Worm (Caenorhabditis elegans) whole organism, late embryonic: ENCODE results near the gene C17G10.7.

Experiments
- C08G9.2 ChIP-seq: sonication (generic microtip); optimal IDR thresholded peaks from 2 replicates; lab custom pipeline; 2016; ENCODE audit warnings: mild to moderate bottlenecking, missing genetic modification characterization, moderate library complexity, missing compliant biosample characterization
- K02D7.2 ChIP-seq: sonication (generic microtip); optimal IDR thresholded peaks from 2 replicates; lab custom pipeline; 2017; ENCODE audit warnings: mild to moderate bottlenecking, missing genetic modification characterization, missing compliant biosample characterization
- K09A11.1 ChIP-seq: sonication (generic microtip); optimal IDR thresholded peaks from 2 replicates; lab custom pipeline; 2017; ENCODE audit warnings: antibody characterized with exemption, mild to moderate bottlenecking, missing genetic modification characterization, missing compliant biosample characterization; ENCODE audit not compliant: insufficient read depth
- Y22D7AL.16 ChIP-seq: sonication (generic microtip); optimal IDR thresholded peaks from 2 replicates; lab custom pipeline; 2016; ENCODE audit warnings: missing genetic modification characterization, missing compliant biosample characterization
- ahr-1 ChIP-seq: sonication (generic microtip); optimal IDR thresholded peaks from 2 replicates; lab custom pipeline; 2016; ENCODE audit warnings: missing genetic modification characterization, missing compliant biosample characterization
- ceh-14 ChIP-seq: sonication (generic microtip); optimal IDR thresholded peaks from 2 replicates; lab custom pipeline; 2016; ENCODE audit warnings: missing genotype, missing genetic modification characterization, missing compliant biosample characterization
- ceh-19 ChIP-seq: fragments of 200-800 bp; sonication (Bioruptor generic); optimal IDR thresholded peaks from 2 replicates; lab custom pipeline; 2018; ENCODE audit warnings: mild to moderate bottlenecking, missing genetic modification characterization, missing compliant biosample characterization
- ceh-24 ChIP-seq: sonication (generic microtip); optimal IDR thresholded peaks from 2 replicates; lab custom pipeline; 2016; ENCODE audit warnings: mild to moderate bottlenecking, missing genetic modification characterization, missing compliant biosample characterization
- ceh-30 ChIP-seq: fragments of 150-350 bp; optimal IDR thresholded peaks from 2 replicates; lab custom pipeline; 2014; ENCODE audit warnings: missing biosample characterization, missing genetic modification characterization
- ceh-31 ChIP-seq: sonication (generic microtip); optimal IDR thresholded peaks from 2 replicates; lab custom pipeline; 2016; ENCODE audit warnings: missing genetic modification characterization, missing compliant biosample characterization
- ceh-34 ChIP-seq: sonication (generic microtip); optimal IDR thresholded peaks from 2 replicates; lab custom pipeline; 2016; ENCODE audit warnings: mild to moderate bottlenecking, missing genetic modification characterization, missing compliant biosample characterization
- ceh-45 ChIP-seq: fragments of 200-800 bp; sonication (Bioruptor generic); IDR thresholded peaks from 2 replicates; pipeline ENCODE4 v1.3.6; 2022; ENCODE audit warnings: missing genetic modification reagents, missing genetic modification characterization, missing compliant biosample characterization
- ceh-48 ChIP-seq: sonication (generic microtip); optimal IDR thresholded peaks from 2 replicates; lab custom pipeline; 2016; ENCODE audit warnings: missing genetic modification characterization, inconsistent platforms, missing compliant biosample characterization
- che-1 ChIP-seq: sonication (generic microtip); optimal IDR thresholded peaks from 2 replicates; lab custom pipeline; 2016; ENCODE audit warnings: mild to moderate bottlenecking, missing genetic modification characterization, missing compliant biosample characterization
- dmd-4 ChIP-seq: sonication (generic microtip); optimal IDR thresholded peaks from 2 replicates; lab custom pipeline; 2016; ENCODE audit warnings: borderline replicate concordance, missing genetic modification characterization, missing compliant biosample characterization
- dve-1 ChIP-seq: sonication (generic microtip); optimal IDR thresholded peaks from 2 replicates; lab custom pipeline; 2017; ENCODE audit warnings: antibody characterized with exemption, mild to moderate bottlenecking, missing genetic modification characterization, missing compliant biosample characterization
- elt-2 ChIP-seq: sonication (generic microtip); optimal IDR thresholded peaks from 2 replicates; lab custom pipeline; 2016; ENCODE audit warnings: missing genetic modification reagents, missing genetic modification characterization, missing compliant biosample characterization
- eyg-1 ChIP-seq: sonication (generic microtip); optimal IDR thresholded peaks from 2 replicates; lab custom pipeline; 2016; ENCODE audit warnings: missing genotype, missing genetic modification characterization, missing compliant biosample characterization
- fax-1 ChIP-seq: sonication (generic microtip); optimal IDR thresholded peaks from 2 replicates; lab custom pipeline; 2016; ENCODE audit warnings: missing genotype, missing genetic modification characterization, missing compliant biosample characterization
- fkh-6 ChIP-seq: sonication (generic microtip); optimal IDR thresholded peaks from 2 replicates; lab custom pipeline; 2016; ENCODE audit warnings: missing genetic modification characterization, missing compliant biosample characterization
- hlh-13 ChIP-seq: fragments of 200-800 bp; sonication (Bioruptor generic); optimal IDR thresholded peaks from 2 replicates; lab custom pipeline; 2018; ENCODE audit warnings: mild to moderate bottlenecking, missing genetic modification characterization, missing compliant biosample characterization
- hlh-15 ChIP-seq: sonication (generic microtip); optimal IDR thresholded peaks from 2 replicates; lab custom pipeline; 2016; ENCODE audit warnings: missing genetic modification characterization, missing compliant biosample characterization
- hlh-30 ChIP-seq: sonication (generic microtip); optimal IDR thresholded peaks from 2 replicates; lab custom pipeline; 2017; ENCODE audit warnings: antibody characterized with exemption, missing genetic modification characterization, missing compliant biosample characterization; ENCODE audit not compliant: insufficient read depth
- hlh-6 ChIP-seq: sonication (generic microtip); optimal IDR thresholded peaks from 2 replicates; lab custom pipeline; 2016; ENCODE audit warnings: missing genotype, missing genetic modification characterization, missing compliant biosample characterization
- hlh-8 ChIP-seq: sonication (generic microtip); optimal IDR thresholded peaks from 2 replicates; lab custom pipeline; 2016; ENCODE audit warnings: missing genotype, missing genetic modification characterization, missing compliant biosample characterization
- lim-6 ChIP-seq: sonication (generic microtip); optimal IDR thresholded peaks from 2 replicates; lab custom pipeline; 2016; ENCODE audit warnings: missing genetic modification characterization, missing compliant biosample characterization
- lin-11 ChIP-seq: fragments of 200-800 bp; sonication (Bioruptor generic); optimal IDR thresholded peaks from 2 replicates; lab custom pipeline; 2018; ENCODE audit warnings: mild to moderate bottlenecking, missing genetic modification characterization, missing compliant biosample characterization
- mec-3 ChIP-seq: sonication (generic microtip); optimal IDR thresholded peaks from 2 replicates; lab custom pipeline; 2016; ENCODE audit warnings: borderline replicate concordance, missing genetic modification characterization, missing compliant biosample characterization
- nhr-232 ChIP-seq: sonication (generic microtip); optimal IDR thresholded peaks from 2 replicates; lab custom pipeline; 2016; ENCODE audit warnings: missing genetic modification characterization, missing compliant biosample characterization
- npax-4 ChIP-seq: sonication (generic microtip); optimal IDR thresholded peaks from 2 replicates; lab custom pipeline; 2016; ENCODE audit warnings: missing genetic modification characterization, missing compliant biosample characterization
- pat-9 ChIP-seq: fragments of 200-800 bp; sonication (Bioruptor generic); optimal IDR thresholded peaks from 2 replicates; lab custom pipeline; 2018; ENCODE audit warnings: mild to moderate bottlenecking, missing genetic modification characterization, moderate library complexity, missing compliant biosample characterization
- pha-2 ChIP-seq: sonication (generic microtip); optimal IDR thresholded peaks from 2 replicates; lab custom pipeline; 2017; ENCODE audit warnings: mild to moderate bottlenecking, missing genetic modification characterization, missing compliant biosample characterization
- pros-1 ChIP-seq: fragments of 150-350 bp; optimal IDR thresholded peaks from 2 replicates; lab custom pipeline; 2014; ENCODE audit warnings: missing biosample characterization, missing genetic modification reagents, missing genetic modification characterization
- ref-2 ChIP-seq: sonication (generic microtip); optimal IDR thresholded peaks from 2 replicates; lab custom pipeline; 2016; ENCODE audit warnings: missing genetic modification characterization, missing compliant biosample characterization
- rnt-1 ChIP-seq: sonication (generic microtip); optimal IDR thresholded peaks from 2 replicates; lab custom pipeline; 2016; ENCODE audit warnings: missing genetic modification characterization, missing compliant biosample characterization
- sox-2 ChIP-seq: fragments of 200-800 bp; sonication (Bioruptor generic); IDR thresholded peaks from 2 replicates; pipeline ENCODE4 v1.3.6; 2022; ENCODE audit warnings: missing genetic modification reagents, missing genetic modification characterization, missing compliant biosample characterization
- sox-4 ChIP-seq: sonication (generic microtip); optimal IDR thresholded peaks from 2 replicates; lab custom pipeline; 2017; ENCODE audit warnings: mild to moderate bottlenecking, missing genetic modification characterization, inconsistent platforms, missing compliant biosample characterization
- syd-9 ChIP-seq: sonication (generic microtip); optimal IDR thresholded peaks from 2 replicates; lab custom pipeline; 2016; ENCODE audit warnings: mild to moderate bottlenecking, missing genetic modification characterization, moderate library complexity, missing compliant biosample characterization
- tbx-2 ChIP-seq: sonication (generic microtip); optimal IDR thresholded peaks from 2 replicates; lab custom pipeline; 2016; ENCODE audit warnings: missing genetic modification characterization, missing compliant biosample characterization
- ttx-3 ChIP-seq: sonication (generic microtip); optimal IDR thresholded peaks from 2 replicates; lab custom pipeline; 2016; ENCODE audit warnings: missing genetic modification reagents, missing genetic modification characterization, missing compliant biosample characterization
- unc-3 ChIP-seq, 2 experiments: fragments of 200-800 bp in 1 of 2; sonication (Bioruptor generic) in 1 of 2; sonication (generic microtip) in 1 of 2; conservative IDR thresholded peaks in 1 of 2; optimal IDR thresholded peaks in 1 of 2; 2 replicates each; pipeline versions ENCODE4 v1.3.6 to Lab custom; 2016 to 2022; ENCODE audit warnings: missing compliant biosample characterization in 2 of 2, missing genetic modification characterization in 2 of 2, missing genetic modification reagents in 1 of 2
- ztf-16 ChIP-seq: sonication (generic microtip); optimal IDR thresholded peaks from 2 replicates; lab custom pipeline; 2017; ENCODE audit warnings: missing genetic modification characterization, missing compliant biosample characterization

Gene C17G10.7

DNA sequence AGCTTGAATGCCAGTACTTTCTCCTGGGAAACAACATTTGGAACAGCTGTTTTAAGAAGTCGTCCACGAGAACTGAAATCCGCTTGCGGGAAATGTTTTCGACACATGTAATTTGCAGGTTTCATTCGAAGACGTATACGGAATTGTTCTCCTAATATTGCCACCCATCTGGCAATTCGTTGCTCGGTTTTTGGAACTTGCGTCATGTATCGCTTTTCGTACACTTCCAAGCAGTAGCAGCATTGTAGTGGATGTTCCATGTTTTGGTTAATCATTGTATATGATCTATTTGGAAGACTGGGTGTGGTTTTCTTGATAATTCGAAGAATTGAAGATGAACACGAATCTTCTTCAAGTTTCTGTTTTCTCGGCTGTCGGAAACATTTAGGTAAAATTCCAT is 19.9 kb downstream of the C17G10.7 start:
- TF ChIP-seq ceh-24 (tag; lab: Kevin White, UChicago) (no peak), pros-1 (tag; lab: Kevin White, UChicago) (no peak), fkh-6 (tag; lab: Kevin White, UChicago) (no peak), ceh-45 (no peak), ttx-3 (tag; lab: Kevin White, UChicago) (no peak), ceh-31 (tag; lab: Kevin White, UChicago) (no peak), syd-9 (tag; lab: Kevin White, UChicago) (no peak), hlh-13 (GFP tag; lab: Kevin White, UChicago) (no peak), npax-4 (tag; lab: Kevin White, UChicago) (no peak), sox-4 (tag; lab: Kevin White, UChicago) (no peak), unc-3 (GFP tag; conservative IDR thresholded peaks at IDR 0.05; lab: Robert Waterston, UW) (no peak), unc-3 (tag; optimal IDR thresholded peaks at IDR 0.05; lab: Kevin White, UChicago) (no peak), lim-6 (tag; lab: Kevin White, UChicago) (no peak), hlh-6 (tag; lab: Kevin White, UChicago) (no peak), ceh-19 (GFP tag; lab: Kevin White, UChicago) (no peak), nhr-232 (tag; lab: Kevin White, UChicago) (no peak), pha-2 (tag; lab: Kevin White, UChicago) (no peak), fax-1 (tag; lab: Kevin White, UChicago) (no peak), pat-9 (tag; lab: Kevin White, UChicago) (no peak), sox-2 (no peak)
- TF ChIP-seq, all 69 proteins: peak for 0

DNA sequence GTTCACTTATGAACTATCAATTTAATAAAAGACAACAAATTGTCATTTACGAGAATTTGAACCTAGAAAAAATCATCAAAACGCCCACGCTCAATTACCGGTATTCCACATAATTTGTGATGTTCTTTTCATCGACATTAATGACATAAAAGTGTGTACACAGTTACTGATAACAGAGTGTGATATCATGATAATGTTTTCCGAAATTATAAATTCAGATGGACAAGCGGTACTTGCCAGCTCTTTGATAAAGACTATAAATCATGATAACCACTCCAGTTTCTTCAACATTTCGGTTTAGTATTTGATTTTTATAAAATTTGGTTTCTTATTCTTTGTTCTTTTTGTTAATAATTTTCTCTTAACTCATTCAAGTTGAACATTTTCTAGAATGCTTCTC is 21.9 kb downstream of the C17G10.7 start, which contains the start of gene lys-8:
Gene lys-8, plus strand, starts transcription at position 391 of the 400 bp plus-strand sequence.
- peak; percentile 98 for TF ChIP-seq elt-2
- TF ChIP-seq hlh-13 (GFP tag; lab: Kevin White, UChicago): no peak
- TF ChIP-seq, all 69 proteins: peak for 1

DNA sequence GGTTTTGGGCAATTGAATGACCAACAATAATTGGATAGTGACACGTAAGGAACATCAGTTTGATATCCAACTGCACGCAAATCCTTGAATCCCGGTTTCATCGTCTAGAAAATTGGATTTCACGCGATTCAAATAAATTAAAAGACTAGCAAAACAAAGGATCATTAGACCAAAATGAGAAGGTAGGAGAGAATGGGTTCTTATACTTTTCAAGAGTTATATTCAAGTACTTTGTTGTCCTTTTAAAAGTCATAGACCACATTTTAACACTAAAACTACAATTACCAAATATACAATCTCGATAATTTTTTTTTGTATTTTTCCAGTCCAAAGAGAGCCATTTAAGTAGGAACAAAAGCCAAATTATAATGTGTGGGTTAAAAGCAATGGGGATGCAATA is 25.3 kb downstream of the C17G10.7 start, which contains the start of gene T25E4.2:
Gene T25E4.2, minus strand, starts transcription at position 101 of the 400 bp plus-strand sequence.
- TF ChIP-seq pros-1 (tag; lab: Kevin White, UChicago): no peak
- no peak for TF ChIP-seq ref-2
- no peak for TF ChIP-seq eyg-1 (tag; lab: Kevin White, UChicago)
- TF ChIP-seq ceh-30 (tag; lab: Kevin White, UChicago): no peak
- TF ChIP-seq, all 69 proteins: peak for 0

DNA sequence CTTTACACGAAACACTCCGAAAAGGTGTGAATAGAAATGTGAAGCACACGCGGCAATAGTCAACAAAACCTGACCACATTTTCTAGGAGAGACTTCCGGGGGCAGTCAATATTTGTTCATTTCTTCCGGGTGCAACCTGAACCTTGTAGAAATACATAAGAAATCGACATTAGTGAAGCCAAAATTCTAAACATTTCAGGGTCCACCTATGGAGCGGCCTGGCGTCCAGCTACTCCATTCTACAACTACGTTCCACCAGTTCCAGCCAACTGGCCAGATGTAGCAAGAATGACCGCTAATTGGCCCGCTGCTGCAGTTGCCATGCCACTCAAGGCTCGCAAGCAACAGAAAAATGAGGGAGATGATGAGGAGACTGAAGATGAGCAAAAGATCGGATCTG is 28.4 kb downstream of the C17G10.7 start:
- TF ChIP-seq hlh-30 (tag; lab: Kevin White, UChicago) (no peak), che-1 (tag; lab: Kevin White, UChicago) (no peak), ahr-1 (tag; lab: Kevin White, UChicago) (no peak), Y22D7AL.16 (no peak), C08G9.2 (tag; lab: Kevin White, UChicago) (no peak), dmd-4 (tag; lab: Kevin White, UChicago) (no peak)

DNA sequence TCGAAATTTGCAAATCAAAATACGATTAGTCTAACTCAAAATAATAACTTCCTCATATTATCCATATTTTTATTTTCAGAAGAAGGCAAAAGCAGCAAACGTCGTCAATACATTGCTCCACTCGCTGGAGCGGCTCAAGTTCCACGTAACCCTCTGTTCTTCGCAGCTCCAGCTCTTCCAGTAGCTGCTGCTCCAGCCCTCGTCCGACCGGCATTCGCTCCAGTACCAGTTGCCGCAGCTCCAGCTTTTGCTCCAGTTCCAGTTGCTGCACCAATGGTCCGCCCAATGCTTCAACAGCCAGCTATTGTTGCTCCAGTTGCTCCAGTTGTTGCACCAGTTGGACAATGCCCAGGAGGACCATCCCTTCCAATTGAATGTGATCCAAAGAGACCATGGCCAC is 28.9 kb downstream of the C17G10.7 start:
- no peak for TF ChIP-seq ztf-16 (tag; lab: Kevin White, UChicago)
- no peak for TF ChIP-seq unc-3 (GFP tag; conservative IDR thresholded peaks at IDR 0.05; lab: Robert Waterston, UW)
- no peak for TF ChIP-seq unc-3 (tag; optimal IDR thresholded peaks at IDR 0.05; lab: Kevin White, UChicago)
- TF ChIP-seq ceh-34: no peak
- no peak for TF ChIP-seq tbx-2 (tag; lab: Kevin White, UChicago)
- TF ChIP-seq fax-1 (tag; lab: Kevin White, UChicago): no peak
- TF ChIP-seq hlh-15 (tag; lab: Kevin White, UChicago): no peak
- no peak for TF ChIP-seq pat-9 (tag; lab: Kevin White, UChicago)
- TF ChIP-seq ceh-45: no peak
- TF ChIP-seq sox-4 (tag; lab: Kevin White, UChicago): no peak
- no peak for TF ChIP-seq mec-3 (tag; lab: Kevin White, UChicago)
- no peak for TF ChIP-seq C08G9.2 (tag; lab: Kevin White, UChicago)
- no peak for TF ChIP-seq dve-1 (tag; lab: Kevin White, UChicago)
- TF ChIP-seq hlh-8 (tag; lab: Kevin White, UChicago): no peak
- TF ChIP-seq rnt-1 (tag; lab: Kevin White, UChicago): no peak
- TF ChIP-seq lin-11 (tag; lab: Kevin White, UChicago): no peak
- no peak for TF ChIP-seq ref-2
- no peak for TF ChIP-seq ceh-48
- TF ChIP-seq ceh-14: no peak
- TF ChIP-seq K02D7.2 (tag; lab: Kevin White, UChicago): no peak
- no peak for TF ChIP-seq K09A11.1
